Fruit fly (Drosophila melanogaster) whole organism, embryonic: Measurements from ENCODE around the gene CG32196.
A peak's percentile ranks its signal among the peaks of the same experiment; 100 is the strongest.

Source experiments
- CG10321 ChIP-seq: fragments of 200-800 bp; sonication (Bioruptor generic); IDR thresholded peaks from 2 replicates; pipeline ENCODE4 v1.3.6; 2022; ENCODE audit warnings: missing biosample characterization, missing genetic modification characterization
- CG11504 ChIP-seq: fragments of 200-800 bp; sonication (Bioruptor generic); optimal IDR thresholded peaks from 3 replicates; lab custom pipeline; 2019; ENCODE audit warnings: missing biosample characterization, mild to moderate bottlenecking, missing genetic modification characterization, moderate library complexity
- CG12155 ChIP-seq: fragments of 200-800 bp; sonication (Bioruptor generic); optimal IDR thresholded peaks from 3 replicates; lab custom pipeline; 2016; ENCODE audit warnings: missing biosample characterization, missing genetic modification characterization
- CG12391 ChIP-seq: fragments of 200-800 bp; sonication (Bioruptor generic); optimal IDR thresholded peaks from 3 replicates; lab custom pipeline; 2018; ENCODE audit warnings: missing biosample characterization, mild to moderate bottlenecking, missing genetic modification characterization, moderate library complexity
- CG12769 ChIP-seq: fragments of 200-800 bp; sonication (Bioruptor generic); optimal IDR thresholded peaks from 2 replicates; lab custom pipeline; 2019; ENCODE audit warnings: missing biosample characterization, mild to moderate bottlenecking, missing genetic modification characterization, moderate library complexity
- CG15696 ChIP-seq: fragments of 200-800 bp; sonication (Bioruptor generic); optimal IDR thresholded peaks from 2 replicates; lab custom pipeline; 2019; ENCODE audit warnings: missing biosample characterization, mild to moderate bottlenecking, missing genetic modification characterization, moderate library complexity
- CG16863 ChIP-seq: fragments of 200-800 bp; sonication (Bioruptor generic); optimal IDR thresholded peaks from 3 replicates; lab custom pipeline; 2016; ENCODE audit warnings: missing biosample characterization, missing genetic modification characterization
- CG17829 ChIP-seq: fragments of 200-800 bp; optimal IDR thresholded peaks from 2 replicates; lab custom pipeline; 2019; ENCODE audit warnings: missing biosample characterization, mild to moderate bottlenecking, missing genetic modification characterization, moderate library complexity
- CG1832 ChIP-seq: fragments of 200-800 bp; sonication (Bioruptor generic); optimal IDR thresholded peaks from 2 replicates; lab custom pipeline; 2017; ENCODE audit warnings: missing biosample characterization, mild to moderate bottlenecking, missing genetic modification characterization, inconsistent platforms
- CG2199 ChIP-seq: fragments of 200-800 bp; sonication (Bioruptor generic); IDR thresholded peaks from 3 replicates; pipeline ENCODE4 v1.3.6; 2022; ENCODE audit warnings: missing biosample characterization, missing genetic modification characterization
- CG2712 ChIP-seq: fragments of 200-800 bp; optimal IDR thresholded peaks from 3 replicates; lab custom pipeline; 2019; ENCODE audit warnings: missing biosample characterization, mild to moderate bottlenecking, missing genetic modification characterization, moderate library complexity
- CG31365 ChIP-seq: fragments of 200-800 bp; sonication (Bioruptor generic); optimal IDR thresholded peaks from 2 replicates; lab custom pipeline; 2018; ENCODE audit warnings: missing biosample characterization, mild to moderate bottlenecking, missing genetic modification characterization
- CG3163 ChIP-seq: fragments of 200-800 bp; sonication (Bioruptor generic); optimal IDR thresholded peaks from 3 replicates; lab custom pipeline; 2016; ENCODE audit warnings: missing biosample characterization, missing genetic modification characterization
- CG4360 ChIP-seq: fragments of 200-800 bp; sonication (Bioruptor generic); IDR thresholded peaks from 2 replicates; pipeline ENCODE4 v1.3.6; 2022; ENCODE audit warnings: missing biosample characterization, missing genetic modification characterization
- CG6654 ChIP-seq: fragments of 200-800 bp; sonication (Bioruptor generic); optimal IDR thresholded peaks from 2 replicates; lab custom pipeline; 2017; ENCODE audit warnings: missing biosample characterization, mild to moderate bottlenecking, missing genetic modification characterization
- CG7963 ChIP-seq: fragments of 200-800 bp; sonication (Bioruptor generic); IDR thresholded peaks from 3 replicates; pipeline ENCODE4 v1.3.6; 2022; ENCODE audit warnings: missing biosample characterization, missing genetic modification characterization; ENCODE audit not compliant: partially characterized antibody
- CG9437 ChIP-seq: fragments of 200-800 bp; sonication (Bioruptor generic); optimal IDR thresholded peaks from 2 replicates; lab custom pipeline; 2018; ENCODE audit warnings: missing biosample characterization, mild to moderate bottlenecking, missing genetic modification characterization
- CTCF ChIP-seq: fragments of 200-800 bp; sonication (Bioruptor generic); optimal IDR thresholded peaks from 2 replicates; lab custom pipeline; 2017; ENCODE audit warnings: missing biosample characterization, mild to moderate bottlenecking, missing genetic modification characterization, moderate library complexity
- D19A ChIP-seq: fragments of 200-800 bp; optimal IDR thresholded peaks from 3 replicates; lab custom pipeline; 2019; ENCODE audit warnings: missing biosample characterization, mild to moderate bottlenecking, missing genetic modification characterization, moderate library complexity
- Deaf1 ChIP-seq: fragments of 200-800 bp; optimal IDR thresholded peaks from 3 replicates; lab custom pipeline; 2019; ENCODE audit warnings: missing biosample characterization, mild to moderate bottlenecking, missing genetic modification characterization, moderate library complexity
- E2f2 ChIP-seq: fragments of 200-800 bp; sonication (Bioruptor generic); IDR thresholded peaks from 2 replicates; pipeline ENCODE4 v1.3.6; 2022; ENCODE audit warnings: missing biosample characterization, missing genetic modification characterization
- ERR ChIP-seq: fragments of 200-800 bp; sonication (Bioruptor generic); optimal IDR thresholded peaks from 2 replicates; lab custom pipeline; 2016; ENCODE audit warnings: missing biosample characterization, missing genetic modification characterization
- HLHmδ ChIP-seq: fragments of 200-800 bp; sonication (Bioruptor generic); optimal IDR thresholded peaks from 2 replicates; lab custom pipeline; 2018; ENCODE audit warnings: missing biosample characterization, mild to moderate bottlenecking, missing genetic modification characterization, moderate library complexity
- Kr ChIP-seq: fragments of 200-800 bp; sonication (Bioruptor generic); optimal IDR thresholded peaks from 2 replicates; lab custom pipeline; 2017; ENCODE audit warnings: missing biosample characterization, mild to moderate bottlenecking, missing genetic modification characterization
- Lhr ChIP-seq: fragments of 200-800 bp; sonication (Bioruptor generic); optimal IDR thresholded peaks from 3 replicates; lab custom pipeline; 2017; ENCODE audit warnings: mild to moderate bottlenecking, missing biosample characterization, missing genetic modification reagents, missing genetic modification characterization
- Nf-YB ChIP-seq: fragments of 200-800 bp; sonication (Bioruptor generic); optimal IDR thresholded peaks from 3 replicates; lab custom pipeline; 2019; ENCODE audit warnings: missing biosample characterization, mild to moderate bottlenecking, missing genetic modification characterization, moderate library complexity
- Sry-β ChIP-seq: fragments of 200-800 bp; sonication (Bioruptor generic); optimal IDR thresholded peaks from 2 replicates; lab custom pipeline; 2018; ENCODE audit warnings: missing biosample characterization, mild to moderate bottlenecking, missing genetic modification characterization, moderate library complexity
- Tbp ChIP-seq: fragments of >200 bp; optimal IDR thresholded peaks from 2 replicates; lab custom pipeline; 2018; ENCODE audit warnings: missing biosample characterization, missing genetic modification characterization
- Trl ChIP-seq, 3 experiments: fragments of >200 bp in 2 of 3; fragments of 200-800 bp in 1 of 3; sonication (Bioruptor generic) in 1 of 3; optimal IDR thresholded peaks; 2 replicates in 1 of 3; 3 replicates in 2 of 3; lab custom pipeline; 2016 to 2017; ENCODE audit warnings: missing biosample characterization in 1 of 3, missing genetic modification characterization in 1 of 3
- amos ChIP-seq: fragments of 200-800 bp; sonication (Bioruptor generic); IDR thresholded peaks from 2 replicates; pipeline ENCODE4 v1.3.6; 2022; ENCODE audit warnings: missing biosample characterization, missing genetic modification characterization; ENCODE audit not compliant: partially characterized antibody
- chif ChIP-seq, 2 experiments: fragments of 200-800 bp; sonication (Bioruptor generic); optimal IDR thresholded peaks; 3 replicates each; lab custom pipeline; 2016; ENCODE audit warnings: missing biosample characterization in 2 of 2, missing genetic modification characterization in 2 of 2
- chm ChIP-seq: fragments of 200-800 bp; sonication (Bioruptor generic); IDR thresholded peaks from 2 replicates; pipeline ENCODE4 v1.3.6; 2022; ENCODE audit warnings: missing biosample characterization, missing genetic modification characterization
- danr ChIP-seq: fragments of 200-800 bp; sonication (Bioruptor generic); IDR thresholded peaks from 2 replicates; pipeline ENCODE4 v1.3.6; 2022; ENCODE audit warnings: missing biosample characterization, missing genetic modification characterization
- gcm ChIP-seq: fragments of 200-800 bp; sonication (Bioruptor generic); optimal IDR thresholded peaks from 2 replicates; lab custom pipeline; 2019; ENCODE audit warnings: missing biosample characterization, mild to moderate bottlenecking, missing genetic modification characterization, moderate library complexity
- gem ChIP-seq: fragments of 200-800 bp; sonication (Bioruptor generic); optimal IDR thresholded peaks from 2 replicates; lab custom pipeline; 2019; ENCODE audit warnings: missing biosample characterization, mild to moderate bottlenecking, missing genetic modification characterization, moderate library complexity
- gsb-n ChIP-seq: fragments of 200-800 bp; sonication (Bioruptor generic); optimal IDR thresholded peaks from 3 replicates; lab custom pipeline; 2018; ENCODE audit warnings: missing biosample characterization, mild to moderate bottlenecking, missing genetic modification characterization
- knrl ChIP-seq: fragments of 200-800 bp; sonication (Bioruptor generic); IDR thresholded peaks from 3 replicates; pipeline ENCODE4 v1.3.6; 2022; ENCODE audit warnings: missing biosample characterization, missing genetic modification characterization; ENCODE audit not compliant: partially characterized antibody
- nerfin-1 ChIP-seq: fragments of 200-800 bp; sonication (Bioruptor generic); optimal IDR thresholded peaks from 3 replicates; lab custom pipeline; 2019; ENCODE audit warnings: missing biosample characterization, mild to moderate bottlenecking, missing genetic modification characterization, moderate library complexity
- pros ChIP-seq: fragments of 200-800 bp; sonication (Bioruptor generic); optimal IDR thresholded peaks from 3 replicates; lab custom pipeline; 2019; ENCODE audit warnings: missing biosample characterization, mild to moderate bottlenecking, missing genetic modification characterization, moderate library complexity
- scrt ChIP-seq: fragments of 200-800 bp; sonication (Bioruptor generic); optimal IDR thresholded peaks from 2 replicates; lab custom pipeline; 2018; ENCODE audit warnings: missing biosample characterization, mild to moderate bottlenecking, missing genetic modification characterization, moderate library complexity
- sens ChIP-seq: fragments of 200-800 bp; sonication (Bioruptor generic); peaks from one replicate; lab custom pipeline; 2016; ENCODE audit warnings: missing biosample characterization, missing genetic modification characterization
- seq ChIP-seq: fragments of 200-800 bp; sonication (Bioruptor generic); IDR thresholded peaks from 2 replicates; pipeline ENCODE4 v1.3.6; 2022; ENCODE audit warnings: missing biosample characterization, missing genetic modification characterization
- stwl ChIP-seq: fragments of 200-800 bp; sonication (Bioruptor generic); optimal IDR thresholded peaks from 3 replicates; lab custom pipeline; 2018; ENCODE audit warnings: missing biosample characterization, mild to moderate bottlenecking, missing genetic modification characterization, moderate library complexity
- twi ChIP-seq: fragments of 200-800 bp; optimal IDR thresholded peaks from 2 replicates; lab custom pipeline; 2019; ENCODE audit warnings: missing biosample characterization, mild to moderate bottlenecking, missing genetic modification characterization, moderate library complexity
- yki ChIP-seq: fragments of >200 bp; optimal IDR thresholded peaks from 3 replicates; lab custom pipeline; 2018
- zen ChIP-seq: fragments of 200-800 bp; sonication (Bioruptor generic); optimal IDR thresholded peaks from 3 replicates; lab custom pipeline; 2018; ENCODE audit warnings: missing biosample characterization, mild to moderate bottlenecking, missing genetic modification characterization, moderate library complexity

The CG32196 gene

dm6 chr3L:18460317-18460912 is 409 bp downstream of the CG32196 start (continued):
- TF ChIP-seq E2f2 (GFP tag; lab: Robert Waterston, UW) (peak; percentile 11; the same call in 1 of the 2 replicates), amos (peak; percentile 50; the same call in 1 of the 2 replicates), danr (GFP tag; lab: Robert Waterston, UW) (0 out of 2 replicates have a peak, but pooled peaks have one; percentile 17), knrl (GFP tag; lab: Robert Waterston, UW) (peak; percentile 75), CTCF (GFP tag; lab: Kevin White, UChicago) (peak; percentile 77), Lhr (peak; percentile 55), CG31365 (tag; lab: Kevin White, UChicago) (peak; percentile 96)
- TF ChIP-seq, all 482 proteins: peak for 26

- TF ChIP-seq Kr (GFP tag; lab: Kevin White, UChicago), result no peak
- TF ChIP-seq CG12769 (tag; lab: Kevin White, UChicago), result no peak
- no peak for TF ChIP-seq Sry-β (GFP tag; lab: Kevin White, UChicago)
- TF ChIP-seq gem, result peak; percentile 10
- no peak for TF ChIP-seq CG16863 (GFP tag; lab: Kevin White, UChicago)
- no peak for TF ChIP-seq CG15696 (tag; lab: Kevin White, UChicago)
- no peak for TF ChIP-seq CG7963 (GFP tag; lab: Robert Waterston, UW)
- TF ChIP-seq CG11504 (tag; lab: Kevin White, UChicago), result peak; percentile 10
- TF ChIP-seq D19A (tag; lab: Kevin White, UChicago), result peak; percentile 92
Measured at dm6 chr3L:18449691-18450090, 11.1 kb downstream of the CG32196 start.

- TF ChIP-seq chm, result peak; percentile 62; the same call in 1 of the 2 replicates
- peak; percentile 17 for TF ChIP-seq CG2712 (tag; lab: Kevin White, UChicago)
- peak; percentile 24 for TF ChIP-seq CG17829 (tag; lab: Kevin White, UChicago)
- no peak for TF ChIP-seq CG12391 (tag; lab: Kevin White, UChicago)
- peak; percentile 98 for TF ChIP-seq CG9437 (GFP tag; lab: Kevin White, UChicago)
- TF ChIP-seq zen, result peak; percentile 17
- TF ChIP-seq Kr (GFP tag; lab: Kevin White, UChicago), result peak; percentile 41
- TF ChIP-seq chif (GFP tag; optimal IDR thresholded peaks at IDR 0.05; lab: Kevin White, UChicago), result peak in 1 of 2 experiments; percentile 7
- peak; percentile 80 for TF ChIP-seq CG3163 (GFP tag; lab: Kevin White, UChicago)
- peak; percentile 40 for TF ChIP-seq Deaf1 (tag; lab: Kevin White, UChicago)
- peak; percentile 52 for TF ChIP-seq stwl
- TF ChIP-seq CG2199, result 0 out of 3 replicates have a peak, but pooled peaks have one; percentile 52
- peak; percentile 60 for TF ChIP-seq nerfin-1 (tag; lab: Kevin White, UChicago)
- TF ChIP-seq CG6654, result no peak
- no peak for TF ChIP-seq ERR (GFP tag; lab: Kevin White, UChicago)
- TF ChIP-seq gcm (GFP tag; lab: Kevin White, UChicago), result peak; percentile 67
- TF ChIP-seq Nf-YB, result peak; percentile 81
- peak; percentile 38 for TF ChIP-seq gsb-n (tag; lab: Kevin White, UChicago)
- TF ChIP-seq Trl (optimal IDR thresholded peaks at IDR 0.05; lab: Kevin White, UChicago), result peak; percentile 75 to 95
- TF ChIP-seq Trl (GFP tag; optimal IDR thresholded peaks at IDR 0.05; lab: Kevin White, UChicago), result peak; percentile 31
- TF ChIP-seq scrt (GFP tag; lab: Kevin White, UChicago), result peak; percentile 90
- peak; percentile 83 for TF ChIP-seq CG1832 (GFP tag; lab: Kevin White, UChicago)
- peak; percentile 86 for TF ChIP-seq seq (GFP tag; lab: Robert Waterston, UW)
- peak; percentile 61 for TF ChIP-seq sens (GFP tag; lab: Kevin White, UChicago)
- 0 out of 3 replicates have a peak, but pooled peaks have one; percentile 8 for TF ChIP-seq CG7963 (GFP tag; lab: Robert Waterston, UW)
- 0 out of 2 replicates have a peak, but pooled peaks have one; percentile 30 for TF ChIP-seq CG4360 (GFP tag; lab: Robert Waterston, UW)
- TF ChIP-seq pros (GFP tag; lab: Kevin White, UChicago), result peak; percentile 56
- no peak for TF ChIP-seq CG12155 (GFP tag; lab: Kevin White, UChicago)
- no peak for TF ChIP-seq CG10321 (GFP tag; lab: Robert Waterston, UW)
- TF ChIP-seq HLHmδ, result peak; percentile 36
- TF ChIP-seq twi, result peak; percentile 7
- peak; percentile 94 for TF ChIP-seq Tbp (GFP tag; lab: Kevin White, UChicago)
- TF ChIP-seq yki (lab: Kevin White, UChicago), result peak; percentile 84
Measured at dm6 chr3L:18439809-18440256, 21.0 kb downstream of the CG32196 start, which contains the start of gene skl. Gene skl, minus strand, starts transcription at chr3L:18439942.
